Worm (Caenorhabditis elegans): ENCODE results near the gene C07G1.15.

DNA sequence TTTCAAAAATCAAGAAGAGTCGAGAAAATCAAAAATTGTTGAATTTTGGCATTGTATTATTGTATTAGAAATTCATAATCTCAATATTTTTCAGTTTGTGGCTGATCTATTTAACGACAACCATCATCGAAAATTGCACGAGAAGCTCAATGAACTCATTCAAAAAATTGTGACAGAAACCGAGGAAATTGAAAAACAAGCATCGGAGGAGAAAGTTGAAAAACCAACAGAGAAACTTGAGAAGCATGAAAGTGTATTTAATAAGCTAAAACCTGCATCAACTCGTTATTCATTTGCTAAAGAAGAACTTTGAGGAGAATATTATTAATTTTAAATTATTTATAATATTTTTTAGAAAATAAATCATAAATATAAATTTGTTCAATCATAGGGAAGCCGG, 42.9 kb upstream of the C07G1.15 start, which contains the start of gene ceph-41:
- no peak for TF ChIP-seq unc-39 (tag; optimal IDR thresholded peaks at IDR 0.05)
- no peak for TF ChIP-seq lin-32 (GFP tag; optimal IDR thresholded peaks at IDR 0.05)
- no peak for TF ChIP-seq nhr-28 (tag; optimal IDR thresholded peaks at IDR 0.05)
